Worm (Caenorhabditis elegans) whole organism, midembryonic: ENCODE results near the gene F46C3.2.

Experiments used
- T22C8.4 ChIP-seq: fragments of 200-800 bp; sonication (Bioruptor generic); IDR thresholded peaks from 2 replicates; pipeline ENCODE4 v1.3.6; 2022; ENCODE audit warnings: missing genetic modification characterization, missing compliant biosample characterization
- cog-1 ChIP-seq: sonication (generic microtip); optimal IDR thresholded peaks from 2 replicates; lab custom pipeline; 2016; ENCODE audit warnings: missing genetic modification characterization, missing compliant biosample characterization
- flt-1 ChIP-seq: fragments of 200-800 bp; sonication (Bioruptor generic); IDR thresholded peaks from 2 replicates; pipeline ENCODE4 v1.3.6; 2022; ENCODE audit warnings: missing genetic modification characterization, missing compliant biosample characterization
- klf-2 ChIP-seq: fragments of 200-800 bp; sonication (Bioruptor generic); conservative IDR thresholded peaks from 2 replicates; pipeline ENCODE4 v1.3.6; 2022; ENCODE audit warnings: missing genetic modification reagents, missing genetic modification characterization, missing compliant biosample characterization
- med-1 ChIP-seq: sonication (generic microtip); optimal IDR thresholded peaks from 2 replicates; lab custom pipeline; 2017; ENCODE audit warnings: missing genetic modification characterization, mild to moderate bottlenecking, missing compliant biosample characterization, antibody characterized with exemption, missing genetic modification reagents; ENCODE audit not compliant: insufficient read depth
- ref-1 ChIP-seq: fragments of 200-800 bp; sonication (Bioruptor generic); conservative IDR thresholded peaks from 2 replicates; pipeline ENCODE4 v1.3.6; 2022; ENCODE audit warnings: missing genetic modification reagents, missing genetic modification characterization, missing compliant biosample characterization
- tab-1 ChIP-seq: fragments of 200-800 bp; sonication (Bioruptor generic); IDR thresholded peaks from 2 replicates; pipeline ENCODE4 v1.3.6; 2022; ENCODE audit warnings: missing genetic modification characterization, missing compliant biosample characterization
- ztf-23 ChIP-seq: fragments of 200-800 bp; sonication (Bioruptor generic); IDR thresholded peaks from 2 replicates; pipeline ENCODE4 v1.3.6; 2022; ENCODE audit warnings: missing genetic modification reagents, missing genetic modification characterization, missing compliant biosample characterization
- ztf-29 ChIP-seq: fragments of 200-800 bp; sonication (Bioruptor generic); IDR thresholded peaks from 2 replicates; pipeline ENCODE4 v1.3.6; 2022; ENCODE audit warnings: missing genetic modification reagents, missing genetic modification characterization, missing compliant biosample characterization

The F46C3.2 gene

DNA sequence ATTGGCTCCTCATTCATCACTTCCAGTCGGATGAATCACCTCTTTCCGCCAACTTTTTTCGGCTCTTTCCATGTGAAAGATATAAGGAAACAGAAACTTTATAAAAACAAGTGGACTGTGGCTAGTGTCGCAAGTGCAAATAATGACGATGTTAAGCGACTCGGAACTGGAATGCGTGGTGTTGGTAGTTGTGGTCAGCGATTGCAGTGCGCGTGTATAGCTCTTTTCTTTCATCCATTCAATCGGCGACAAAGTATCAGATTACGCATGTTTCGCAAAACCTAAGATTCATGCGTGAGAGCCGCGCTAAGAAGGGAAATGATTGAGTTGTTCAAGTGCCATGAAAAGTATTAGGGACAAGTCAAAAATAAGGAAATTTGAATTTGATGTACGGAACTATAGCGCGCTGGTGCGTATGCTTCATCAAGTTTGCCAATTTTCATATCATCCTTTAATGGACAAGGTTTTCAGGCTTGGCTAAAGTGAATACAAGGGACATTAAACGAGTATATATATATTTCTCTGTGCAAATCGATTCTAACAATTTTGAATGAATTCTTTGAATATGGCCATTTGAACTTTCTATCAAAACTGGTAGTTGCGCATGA is 30.7 kb downstream of the F46C3.2 start:
- no peak for TF ChIP-seq ztf-29 (GFP tag; lab: Robert Waterston, UW)
- no peak for TF ChIP-seq med-1 (GFP tag; lab: Kevin White, UChicago)
- no peak for TF ChIP-seq tab-1
- TF ChIP-seq cog-1 (tag; lab: Kevin White, UChicago), result no peak
- no peak for TF ChIP-seq flt-1 (GFP tag; lab: Robert Waterston, UW)
- TF ChIP-seq ztf-23 (GFP tag; lab: Robert Waterston, UW), result no peak
- no peak for TF ChIP-seq klf-2 (GFP tag; lab: Robert Waterston, UW)
- no peak for TF ChIP-seq T22C8.4 (GFP tag; lab: Robert Waterston, UW)
- no peak for TF ChIP-seq ref-1 (GFP tag; lab: Robert Waterston, UW)

DNA sequence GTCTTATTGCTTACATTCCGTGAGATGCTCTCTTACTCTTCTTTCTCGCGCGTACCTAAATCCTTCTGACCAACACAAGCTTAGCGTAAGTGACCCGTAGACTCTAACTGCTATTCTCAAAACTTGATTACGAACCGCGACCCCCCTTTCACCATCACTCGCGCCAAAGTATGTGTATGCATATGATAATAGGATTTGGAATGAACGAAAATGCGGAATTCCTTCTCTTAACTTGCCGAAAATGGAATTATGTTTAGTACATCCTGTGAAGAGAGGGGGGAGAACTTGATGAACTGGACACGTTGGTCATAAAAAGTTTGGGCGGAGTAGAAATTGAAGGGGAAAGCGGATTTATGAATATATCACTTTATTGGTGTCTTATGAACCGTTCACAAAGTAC is 31.7 kb downstream of the F46C3.2 start:
- no peak for TF ChIP-seq tab-1
- no peak for TF ChIP-seq klf-2 (GFP tag; lab: Robert Waterston, UW)

DNA sequence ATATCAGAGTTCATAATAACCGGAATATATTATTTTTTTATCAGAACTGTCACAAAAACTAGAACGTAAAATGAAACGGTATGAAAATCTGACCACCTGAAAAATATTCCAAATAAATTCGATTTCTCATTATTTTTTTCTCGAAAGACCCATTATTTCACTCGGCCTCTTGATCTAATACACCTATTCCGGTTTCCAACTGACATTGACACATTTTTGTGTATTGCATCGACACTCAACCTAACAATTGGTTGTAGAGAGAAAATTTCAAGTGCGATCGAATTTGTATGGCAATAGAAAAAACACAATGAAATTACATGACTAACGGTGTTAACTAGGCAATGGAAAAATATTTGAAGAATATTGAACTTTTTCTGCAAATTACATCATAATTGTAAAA is 32.7 kb downstream of the F46C3.2 start:
- no peak for TF ChIP-seq flt-1 (GFP tag; lab: Robert Waterston, UW)
- no peak for TF ChIP-seq T22C8.4 (GFP tag; lab: Robert Waterston, UW)
- no peak for TF ChIP-seq ztf-29 (GFP tag; lab: Robert Waterston, UW)
- TF ChIP-seq med-1 (GFP tag; lab: Kevin White, UChicago), result no peak
- no peak for TF ChIP-seq tab-1
- no peak for TF ChIP-seq klf-2 (GFP tag; lab: Robert Waterston, UW)
- TF ChIP-seq cog-1 (tag; lab: Kevin White, UChicago), result no peak
- no peak for TF ChIP-seq ref-1 (GFP tag; lab: Robert Waterston, UW)

DNA sequence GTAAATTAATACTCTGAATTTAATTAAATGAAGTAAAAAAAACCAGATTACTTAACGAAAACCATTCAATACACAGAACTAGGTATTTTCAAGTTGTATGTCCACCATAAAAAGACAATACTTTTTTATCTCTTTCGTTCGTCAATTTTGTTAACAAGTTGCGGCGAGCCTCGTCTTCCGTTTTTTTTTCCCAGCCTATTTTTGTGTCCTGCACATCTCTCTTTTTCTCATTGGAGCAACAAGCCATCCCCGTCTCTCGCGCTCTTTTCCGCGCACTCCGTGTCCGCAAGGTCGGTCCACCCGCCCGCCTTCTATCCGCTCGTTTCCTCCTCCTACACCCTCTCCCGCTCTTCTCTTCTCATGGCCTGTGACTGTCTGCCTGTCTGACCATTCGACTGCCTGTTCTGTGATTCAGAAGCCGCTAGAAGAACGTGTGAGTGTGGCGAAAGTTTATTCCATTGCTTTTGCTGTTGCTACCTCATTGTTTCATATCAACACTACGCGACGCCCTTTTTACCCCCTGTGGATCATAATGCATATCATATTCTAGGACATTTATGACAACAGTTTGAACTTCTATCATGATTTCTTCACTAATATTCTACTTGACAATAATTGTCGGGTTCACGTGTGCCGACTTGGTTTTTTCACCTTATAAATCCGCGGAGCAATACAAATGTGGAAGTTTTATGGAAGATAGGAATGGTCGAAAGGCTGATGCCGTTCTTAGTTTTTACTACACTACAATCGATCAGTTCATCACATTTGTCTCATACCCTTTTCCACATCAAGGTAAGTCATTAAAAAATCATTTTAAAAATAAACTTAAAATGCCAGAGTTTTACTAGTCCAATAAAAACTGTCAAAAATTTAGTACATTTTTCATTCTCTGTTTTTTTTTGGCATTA is 33.8 kb downstream of the F46C3.2 start, which contains the start of the genes F08B12.11 and prmn-1:
Gene F08B12.11, plus strand, starts transcription at position 521 of the 908 bp plus-strand sequence.
Gene prmn-1, plus strand, starts transcription at position 551 of the 908 bp plus-strand sequence.
- TF ChIP-seq cog-1 (tag; lab: Kevin White, UChicago) (no peak), tab-1 (no peak), ref-1 (GFP tag; lab: Robert Waterston, UW) (no peak), med-1 (GFP tag; lab: Kevin White, UChicago) (no peak), klf-2 (GFP tag; lab: Robert Waterston, UW) (no peak), ztf-23 (GFP tag; lab: Robert Waterston, UW) (peak; percentile 50; the same call in 1 of the 2 replicates), flt-1 (GFP tag; lab: Robert Waterston, UW) (no peak), T22C8.4 (GFP tag; lab: Robert Waterston, UW) (no peak), ztf-29 (GFP tag; lab: Robert Waterston, UW) (peak; percentile 46; the same call in 1 of the 2 replicates)

DNA sequence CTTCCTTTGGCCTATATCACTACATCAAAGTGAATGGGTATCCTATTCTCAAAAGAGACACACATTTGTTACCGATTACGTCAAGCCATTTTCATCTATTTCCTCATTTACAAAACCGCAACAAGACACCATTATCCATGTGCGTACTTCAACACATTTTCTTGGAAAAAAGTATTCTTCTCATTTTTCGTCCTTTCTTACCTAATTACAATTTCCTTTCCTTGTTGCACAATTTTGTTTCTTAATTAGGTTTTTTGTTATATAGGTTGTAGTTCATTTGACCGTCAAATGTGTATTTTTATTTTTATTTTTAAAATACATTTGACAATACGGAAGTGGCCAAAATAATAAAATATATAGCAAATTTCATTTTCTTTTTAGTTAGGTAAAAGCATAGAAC is 35.2 kb downstream of the F46C3.2 start:
- TF ChIP-seq flt-1 (GFP tag; lab: Robert Waterston, UW), result no peak
- TF ChIP-seq cog-1 (tag; lab: Kevin White, UChicago), result no peak
- no peak for TF ChIP-seq tab-1
- no peak for TF ChIP-seq med-1 (GFP tag; lab: Kevin White, UChicago)
- no peak for TF ChIP-seq T22C8.4 (GFP tag; lab: Robert Waterston, UW)
- no peak for TF ChIP-seq ref-1 (GFP tag; lab: Robert Waterston, UW)
- TF ChIP-seq ztf-29 (GFP tag; lab: Robert Waterston, UW), result no peak
- no peak for TF ChIP-seq ztf-23 (GFP tag; lab: Robert Waterston, UW)
- no peak for TF ChIP-seq klf-2 (GFP tag; lab: Robert Waterston, UW)

DNA sequence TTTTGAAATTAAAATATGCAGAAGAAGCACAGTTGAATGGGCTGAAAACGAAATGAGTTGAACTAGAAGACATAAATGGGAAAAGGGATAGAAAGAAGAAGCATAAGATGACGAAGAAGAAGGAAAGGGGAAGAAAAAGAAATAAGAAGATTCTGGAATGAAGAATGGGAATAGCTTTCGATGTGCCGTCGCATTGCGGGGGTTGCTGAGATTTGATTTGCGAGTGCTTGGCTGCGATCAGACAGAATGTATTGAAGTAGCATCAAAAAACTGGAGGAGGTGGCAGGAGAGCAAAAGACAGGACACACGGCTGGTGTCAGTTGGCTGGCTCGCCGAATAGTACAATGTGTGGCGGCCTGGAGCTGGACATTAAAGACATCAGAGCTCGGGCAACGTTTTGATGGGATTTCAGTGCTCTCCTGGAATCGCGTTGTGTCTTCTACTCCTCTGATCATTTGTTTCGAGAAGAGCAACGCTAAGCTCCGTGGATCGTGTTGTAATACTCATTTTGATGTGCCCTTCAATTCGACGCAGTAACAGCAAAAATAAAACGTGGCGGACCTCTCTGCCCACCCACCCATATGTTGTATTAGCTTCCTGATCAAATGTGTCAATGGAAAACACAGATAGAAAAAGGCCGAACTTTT is 39.3 kb downstream of the F46C3.2 start:
- TF ChIP-seq tab-1, result no peak
- TF ChIP-seq cog-1 (tag; lab: Kevin White, UChicago), result peak; percentile 9

DNA sequence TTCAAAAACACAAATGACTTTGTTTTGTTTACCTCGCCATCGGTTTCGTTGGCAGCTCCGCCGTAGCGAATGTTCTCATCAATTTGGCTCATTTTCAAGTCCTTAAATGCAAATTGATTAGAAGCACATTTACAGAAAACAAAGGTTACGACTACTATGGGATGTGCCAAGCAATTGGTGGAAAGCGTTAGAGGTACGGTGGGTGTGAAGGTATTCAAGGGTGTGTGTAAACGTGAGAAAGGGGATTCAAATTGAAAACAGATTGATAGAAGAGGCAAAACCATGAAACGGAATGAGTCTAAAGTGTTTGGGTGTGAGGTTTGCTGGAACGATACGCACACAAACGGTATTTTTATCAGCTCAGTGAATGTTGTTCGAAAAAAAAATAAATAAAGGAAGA is 41.2 kb downstream of the F46C3.2 start, which contains the start of gene tni-1:
Gene tni-1, minus strand, starts transcription at position 101 of the 400 bp plus-strand sequence.
- TF ChIP-seq klf-2 (GFP tag; lab: Robert Waterston, UW), result no peak
- no peak for TF ChIP-seq flt-1 (GFP tag; lab: Robert Waterston, UW)
- TF ChIP-seq tab-1, result no peak
- no peak for TF ChIP-seq cog-1 (tag; lab: Kevin White, UChicago)
- TF ChIP-seq ztf-23 (GFP tag; lab: Robert Waterston, UW), result no peak
- TF ChIP-seq ztf-29 (GFP tag; lab: Robert Waterston, UW), result no peak
- no peak for TF ChIP-seq med-1 (GFP tag; lab: Kevin White, UChicago)
- TF ChIP-seq ref-1 (GFP tag; lab: Robert Waterston, UW), result no peak
- no peak for TF ChIP-seq T22C8.4 (GFP tag; lab: Robert Waterston, UW)

DNA sequence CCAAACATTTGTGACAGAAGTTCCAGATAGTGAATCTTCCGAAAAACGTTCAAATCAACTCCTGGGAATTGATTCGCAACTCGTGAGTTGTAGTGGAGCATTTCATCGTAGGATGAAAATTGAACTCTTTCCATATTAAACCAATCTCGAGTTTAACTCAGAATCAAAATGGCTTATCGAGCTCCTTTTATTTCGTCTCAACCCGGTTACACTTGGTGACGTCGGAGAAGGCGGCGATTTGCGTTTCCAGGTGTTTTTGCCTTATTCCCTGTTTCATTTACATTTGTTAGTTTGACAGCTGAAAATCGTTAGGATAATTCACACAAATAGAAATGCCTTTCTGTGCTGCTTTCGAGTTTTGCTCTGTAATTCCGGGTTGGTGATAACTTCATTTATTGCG is 43.1 kb downstream of the F46C3.2 start, which contains the start of gene F42E11.3:
Gene F42E11.3, minus strand, starts transcription at position 101 of the 400 bp plus-strand sequence.
- TF ChIP-seq T22C8.4 (GFP tag; lab: Robert Waterston, UW) (no peak), klf-2 (GFP tag; lab: Robert Waterston, UW) (no peak), flt-1 (GFP tag; lab: Robert Waterston, UW) (no peak), ztf-23 (GFP tag; lab: Robert Waterston, UW) (no peak), cog-1 (tag; lab: Kevin White, UChicago) (no peak), ztf-29 (GFP tag; lab: Robert Waterston, UW) (no peak), ref-1 (GFP tag; lab: Robert Waterston, UW) (no peak), med-1 (GFP tag; lab: Kevin White, UChicago) (no peak), tab-1 (no peak)
